Fruit fly (Drosophila melanogaster): ENCODE results near the gene CG11537.
A peak's percentile ranks its signal among the peaks of the same experiment; 100 is the strongest.

CG11537 gene

dm6 chr3L:3148125-3149059 lies 5.1 kb upstream of the CG11537 start, which contains the start of the genes Usp5 and BtbVII (continued):
- TF ChIP-seq pzg (GFP tag; optimal IDR thresholded peaks at IDR 0.05): peak; percentile 91
- no peak for TF ChIP-seq Rx (GFP tag; IDR thresholded peaks at IDR 0.05)
- TF ChIP-seq en (GFP tag; optimal IDR thresholded peaks at IDR 0.05): no peak
- no peak for TF ChIP-seq cad (GFP tag; optimal IDR thresholded peaks at IDR 0.05)
- no peak for TF ChIP-seq gce (GFP tag; IDR thresholded peaks at IDR 0.05)
- TF ChIP-seq pan (optimal IDR thresholded peaks at IDR 0.05): no peak
- peak in 1 of 2 experiments; percentile 50 for TF ChIP-seq pan (GFP tag; optimal IDR thresholded peaks at IDR 0.05 in 1 of 2, IDR thresholded peaks at IDR 0.05 in 1 of 2)
- no peak for TF ChIP-seq CG12071 (GFP tag; optimal IDR thresholded peaks at IDR 0.05)
- peak; percentile 38 for TF ChIP-seq CG31365 (tag; optimal IDR thresholded peaks at IDR 0.05)
- TF ChIP-seq D (optimal IDR thresholded peaks at IDR 0.05): no peak
- TF ChIP-seq D (GFP tag; optimal IDR thresholded peaks at IDR 0.05): peak; percentile 28
- TF ChIP-seq sna (GFP tag; IDR thresholded peaks at IDR 0.05; ENCODE audit: partially characterized antibody): peak; percentile 99
- TF ChIP-seq CG2889 (GFP tag; IDR thresholded peaks at IDR 0.05): no peak
- peak; percentile 29 for TF ChIP-seq CG11398 (GFP tag; optimal IDR thresholded peaks at IDR 0.05)
- TF ChIP-seq gcm (GFP tag; optimal IDR thresholded peaks at IDR 0.05): no peak
- peak; percentile 47 for TF ChIP-seq CG1602 (GFP tag; optimal IDR thresholded peaks at IDR 0.05)
- no peak for TF ChIP-seq CG3407 (GFP tag; optimal IDR thresholded peaks at IDR 0.05)
- TF ChIP-seq gro (GFP tag; optimal IDR thresholded peaks at IDR 0.05): peak; percentile 53
- peak; percentile 2 for TF ChIP-seq Nf-YC (tag; optimal IDR thresholded peaks at IDR 0.05)
- TF ChIP-seq kay (GFP tag; optimal IDR thresholded peaks at IDR 0.05): peak; percentile 70
- peak; percentile 43 for TF ChIP-seq pb (GFP tag; optimal IDR thresholded peaks at IDR 0.05)
- no peak for TF ChIP-seq fd102C (GFP tag; optimal IDR thresholded peaks at IDR 0.05)
- TF ChIP-seq sima (GFP tag; optimal IDR thresholded peaks at IDR 0.05): no peak
- peak; percentile 56 for TF ChIP-seq MESR4 (GFP tag; optimal IDR thresholded peaks at IDR 0.05)
- peak; percentile 22 for TF ChIP-seq crc (GFP tag; optimal IDR thresholded peaks at IDR 0.05)
- peak; percentile 77 for TF ChIP-seq B-H2 (GFP tag; optimal IDR thresholded peaks at IDR 0.05)
- TF ChIP-seq Gug (GFP tag; IDR thresholded peaks at IDR 0.05): peak; percentile 65; the same call in 2 of the 4 replicates
- TF ChIP-seq CG1792 (GFP tag; optimal IDR thresholded peaks at IDR 0.05): peak; percentile 33
- TF ChIP-seq CG17328 (GFP tag; IDR thresholded peaks at IDR 0.05): peak; percentile 30; the same call in 1 of the 2 replicates
- peak; percentile 53 for TF ChIP-seq sqz (GFP tag; optimal IDR thresholded peaks at IDR 0.05)
- no peak for TF ChIP-seq Usf (GFP tag; optimal IDR thresholded peaks at IDR 0.05)
- TF ChIP-seq zfh1 (GFP tag; IDR thresholded peaks at IDR 0.05): peak; percentile 62
- TF ChIP-seq Sin3A (optimal IDR thresholded peaks at IDR 0.05): peak; percentile 90
- TF ChIP-seq CG14965 (GFP tag; optimal IDR thresholded peaks at IDR 0.05; ENCODE audit: borderline replicate concordance): no peak
- TF ChIP-seq Atf3 (GFP tag; optimal IDR thresholded peaks at IDR 0.05): peak; percentile 41
- TF ChIP-seq NK7.1 (GFP tag; optimal IDR thresholded peaks at IDR 0.05): peak; percentile 32
- peak; percentile 49 for TF ChIP-seq CoRest (tag; optimal IDR thresholded peaks at IDR 0.05)
- TF ChIP-seq CG6791 (GFP tag; IDR thresholded peaks at IDR 0.05; ENCODE audit: partially characterized antibody): peak; percentile 80
- TF ChIP-seq Side (GFP tag; optimal IDR thresholded peaks at IDR 0.05): peak; percentile 56
- TF ChIP-seq Sry-δ (GFP tag; optimal IDR thresholded peaks at IDR 0.05): peak; percentile 96
- peak; percentile 34 for TF ChIP-seq CG10979 (tag; optimal IDR thresholded peaks at IDR 0.05)
- peak; percentile 12 for TF ChIP-seq kni (GFP tag; optimal IDR thresholded peaks at IDR 0.05)
- TF ChIP-seq CG1603 (tag; optimal IDR thresholded peaks at IDR 0.05): peak; percentile 83
- peak; percentile 50 for TF ChIP-seq CG12942 (GFP tag; optimal IDR thresholded peaks at IDR 0.05)
- TF ChIP-seq chinmo (GFP tag; IDR thresholded peaks at IDR 0.05; ENCODE audit: partially characterized antibody): peak; percentile 99
- TF ChIP-seq CG9215 (GFP tag; IDR thresholded peaks at IDR 0.05): peak; percentile 39; the same call in 1 of the 2 replicates
- TF ChIP-seq CG15011 (GFP tag; optimal IDR thresholded peaks at IDR 0.05): no peak
- peak; percentile 28 for TF ChIP-seq Ssrp (tag; optimal IDR thresholded peaks at IDR 0.05)
- TF ChIP-seq CG7928 (GFP tag; optimal IDR thresholded peaks at IDR 0.05): no peak

All from whole organism, embryonic.